Worm (Caenorhabditis elegans): ENCODE data around the gene Y53F4B.24.

Y53F4B.24 gene

ce11 chrII:15165681-15166235, 31.5 kb upstream of the Y53F4B.24 start, which contains the start of gene gst-27 (continued):
- peak; percentile 68 for TF ChIP-seq tbx-9 (tag; optimal IDR thresholded peaks at IDR 0.05; ENCODE audit: borderline replicate concordance)
- TF ChIP-seq rpc-1 (optimal IDR thresholded peaks at IDR 0.05) = peak; percentile 93
- peak; percentile 96 for TF ChIP-seq rpc-1 (tag; optimal IDR thresholded peaks at IDR 0.05)
- peak; percentile 91 for TF ChIP-seq F52B5.7 (tag; optimal IDR thresholded peaks at IDR 0.05)
- TF ChIP-seq zfh-2 (GFP tag; conservative IDR thresholded peaks at IDR 0.05) = peak; percentile 86
- TF ChIP-seq rec-8 (tag; optimal IDR thresholded peaks at IDR 0.05) = peak; percentile 70 to 83
- TF ChIP-seq dox-1 (GFP tag; IDR thresholded peaks at IDR 0.05) = peak; percentile 95
- peak; percentile 88 for TF ChIP-seq him-1 (tag; optimal IDR thresholded peaks at IDR 0.05)
- TF ChIP-seq egl-18 (GFP tag; IDR thresholded peaks at IDR 0.05) = no peak
- TF ChIP-seq tbp1 (GFP tag; optimal IDR thresholded peaks at IDR 0.05) = peak; percentile 97
- peak; percentile 73 for TF ChIP-seq ceh-100 (GFP tag; IDR thresholded peaks at IDR 0.05)
- peak; percentile 18 for TF ChIP-seq somi-1 (GFP tag; optimal IDR thresholded peaks at IDR 0.05)
- TF ChIP-seq K11D2.4 (GFP tag; IDR thresholded peaks at IDR 0.05) = peak; percentile 38; the same call in 1 of the 2 replicates
- TF ChIP-seq B0019.2 (GFP tag; conservative IDR thresholded peaks at IDR 0.05) = 0 out of 2 replicates have a peak, but pooled peaks have one; percentile 28
- TF ChIP-seq pbrm-1 (GFP tag; IDR thresholded peaks at IDR 0.05) = peak; percentile 81
- peak; percentile 69 for TF ChIP-seq nhr-80 (tag; optimal IDR thresholded peaks at IDR 0.05)
- peak; percentile 90 for TF ChIP-seq egl-44 (GFP tag; IDR thresholded peaks at IDR 0.05)
- TF ChIP-seq ceh-58 (GFP tag; IDR thresholded peaks at IDR 0.05) = no peak
- peak; percentile 41 for TF ChIP-seq dpl-1 (GFP tag; optimal IDR thresholded peaks at IDR 0.05)
- TF ChIP-seq cebp-2 (GFP tag; IDR thresholded peaks at IDR 0.05) = peak; percentile 86
- TF ChIP-seq egrh-3 (GFP tag; IDR thresholded peaks at IDR 0.05) = peak; percentile 73

ce11 chrII:15164453-15164852, 30.2 kb upstream of the Y53F4B.24 start, which contains the start of gene gst-26:
Gene gst-26 (minus strand): TSS chrII:15164553.
- TF ChIP-seq nhr-80 (tag; optimal IDR thresholded peaks at IDR 0.05) = peak; percentile 39
- no peak for TF ChIP-seq B0336.3 (GFP tag; IDR thresholded peaks at IDR 0.05)

ce11 chrII:15158364-15158763, 24.1 kb upstream of the Y53F4B.24 start:
- TF ChIP-seq mes-4 (tag; optimal IDR thresholded peaks at IDR 0.05) (no peak), madf-8 (GFP tag; conservative IDR thresholded peaks at IDR 0.05) (no peak), aptf-3 (GFP tag; IDR thresholded peaks at IDR 0.05) (no peak), hsf-1 (GFP tag; IDR thresholded peaks at IDR 0.05) (no peak), ceh-91 (GFP tag; IDR thresholded peaks at IDR 0.05) (no peak), lin-26 (GFP tag; IDR thresholded peaks at IDR 0.05) (no peak), F10E7.11 (tag; optimal IDR thresholded peaks at IDR 0.05) (no peak), lin-40 (tag; optimal IDR thresholded peaks at IDR 0.05) (no peak), ceh-27 (GFP tag; optimal IDR thresholded peaks at IDR 0.05) (no peak), Y67H2A.10 (GFP tag; conservative IDR thresholded peaks at IDR 0.05) (no peak), ztf-3 (GFP tag; optimal IDR thresholded peaks at IDR 0.05) (no peak), rcor-1 (GFP tag; IDR thresholded peaks at IDR 0.05) (no peak), lsy-27 (tag; optimal IDR thresholded peaks at IDR 0.05; ENCODE audit: borderline replicate concordance, insufficient read depth) (no peak), madf-6 (GFP tag; IDR thresholded peaks at IDR 0.05) (no peak), Y95B8A.8 (GFP tag; IDR thresholded peaks at IDR 0.05) (no peak), akir-1 (GFP tag; optimal IDR thresholded peaks at IDR 0.05) (no peak), dox-1 (GFP tag; IDR thresholded peaks at IDR 0.05) (no peak), efl-1 (GFP tag; optimal IDR thresholded peaks at IDR 0.05) (no peak)

Data from whole organism, young adult.